Worm (Caenorhabditis elegans) whole organism, L4/young adult: ENCODE measurements around the gene cut-1.

Experiments used
- W03F9.2 ChIP-seq: fragments of 150-350 bp; optimal IDR thresholded peaks from 2 replicates; lab custom pipeline; 2014; ENCODE audit warnings: missing biosample characterization, missing genetic modification characterization
- dao-5 ChIP-seq: sonication (generic microtip); optimal IDR thresholded peaks from 2 replicates; lab custom pipeline; 2016; ENCODE audit warnings: missing genotype, missing genetic modification characterization, moderate library complexity, missing compliant biosample characterization
- him-1 ChIP-seq: sonication (generic microtip); optimal IDR thresholded peaks from 2 replicates; lab custom pipeline; 2016; ENCODE audit warnings: missing genotype, missing genetic modification reagents, missing genetic modification characterization, missing compliant biosample characterization

Gene cut-1

DNA sequence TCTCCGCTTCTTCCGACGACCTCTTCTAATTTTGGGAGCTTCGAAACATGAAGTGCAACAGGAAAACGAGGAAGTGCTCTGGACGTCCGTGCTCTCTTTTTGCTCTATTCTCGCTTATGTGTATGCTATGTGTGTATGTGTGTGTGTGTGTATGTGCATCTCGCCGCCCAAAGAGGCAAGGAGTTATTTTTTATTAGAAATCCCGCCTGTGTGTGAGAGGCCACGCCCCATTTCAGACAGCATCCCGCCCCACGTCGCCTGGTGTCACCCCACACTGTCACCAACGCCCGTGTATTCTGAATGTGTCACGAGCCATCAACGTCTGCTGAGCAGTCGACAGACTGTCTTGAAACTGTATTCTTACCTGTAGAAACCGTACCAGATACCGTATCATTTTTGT lies 13.4 kb upstream of the cut-1 start, which contains the start of gene T05B9.2:
T05B9.2 (plus strand) TSS at position 301 of the 400 bp plus-strand sequence.
- TF ChIP-seq dao-5 (tag; lab: Kevin White, UChicago) (no peak), him-1 (tag; lab: Kevin White, UChicago) (no peak), W03F9.2 (no peak)

DNA sequence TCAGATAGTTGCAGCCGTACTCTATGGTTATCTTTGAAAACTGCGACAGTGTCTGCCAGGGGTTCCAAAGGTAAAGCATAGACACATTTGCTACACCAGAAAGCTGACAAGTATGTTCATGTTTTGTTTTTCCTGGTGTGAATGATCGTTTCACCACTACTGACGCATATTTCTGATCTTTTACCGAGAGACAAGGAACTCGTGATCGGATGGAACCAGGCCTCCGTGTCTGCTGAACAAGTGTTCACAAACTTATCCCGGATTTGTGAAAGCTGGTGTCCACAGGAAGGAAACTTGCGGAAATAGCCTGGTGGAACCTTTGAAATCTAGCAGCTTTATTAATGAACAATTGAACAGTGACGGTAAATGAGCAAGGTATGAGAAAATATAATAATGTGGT lies 9.2 kb upstream of the cut-1 start:
- TF ChIP-seq him-1 (tag; lab: Kevin White, UChicago) = no peak
- no peak for TF ChIP-seq W03F9.2
- TF ChIP-seq dao-5 (tag; lab: Kevin White, UChicago) = no peak

DNA sequence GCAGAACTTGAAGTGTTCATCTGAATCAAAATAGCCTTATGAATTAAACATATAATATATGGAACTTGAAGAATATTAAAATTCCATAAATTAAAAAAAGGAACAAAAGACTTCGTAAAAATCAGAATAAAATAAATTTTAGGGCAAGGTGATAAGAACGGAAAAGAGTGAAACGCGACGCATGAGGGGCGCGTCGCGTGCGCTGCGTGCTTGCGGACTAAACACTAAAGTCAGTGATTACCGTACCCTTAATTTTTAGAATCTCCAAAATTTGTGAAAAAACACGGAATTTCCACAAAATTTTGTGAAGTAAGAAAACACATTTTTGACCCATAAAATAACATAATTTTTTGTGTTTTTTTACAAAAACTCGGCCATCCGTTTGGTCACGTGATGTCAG lies 7.7 kb upstream of the cut-1 start, which contains the start of gene T05B9.1:
T05B9.1 (minus strand) TSS at position 20 of the 400 bp plus-strand sequence.
- TF ChIP-seq W03F9.2 (no peak), dao-5 (tag; lab: Kevin White, UChicago) (no peak), him-1 (tag; lab: Kevin White, UChicago) (no peak)

DNA sequence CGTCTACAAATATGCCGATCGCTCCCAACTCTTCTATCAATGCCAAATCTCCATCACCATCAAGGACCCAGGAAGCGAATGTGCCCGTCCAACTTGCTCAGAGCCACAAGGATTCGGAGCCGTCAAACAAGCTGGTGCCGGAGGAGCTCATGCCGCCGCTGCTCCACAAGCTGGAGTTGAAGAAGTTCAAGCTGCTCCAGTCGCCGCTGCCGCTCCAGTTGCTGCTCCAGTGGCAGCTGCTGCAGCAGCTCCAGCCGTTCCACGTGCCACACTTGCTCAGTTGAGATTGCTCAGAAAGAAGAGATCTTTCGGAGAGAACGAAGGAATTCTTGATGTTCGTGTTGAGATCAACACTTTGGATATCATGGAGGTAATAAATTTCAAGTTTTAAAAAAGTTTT lies 1.9 kb downstream of the cut-1 start:
- TF ChIP-seq him-1 (tag; lab: Kevin White, UChicago) (no peak), dao-5 (tag; lab: Kevin White, UChicago) (no peak), W03F9.2 (no peak)

DNA sequence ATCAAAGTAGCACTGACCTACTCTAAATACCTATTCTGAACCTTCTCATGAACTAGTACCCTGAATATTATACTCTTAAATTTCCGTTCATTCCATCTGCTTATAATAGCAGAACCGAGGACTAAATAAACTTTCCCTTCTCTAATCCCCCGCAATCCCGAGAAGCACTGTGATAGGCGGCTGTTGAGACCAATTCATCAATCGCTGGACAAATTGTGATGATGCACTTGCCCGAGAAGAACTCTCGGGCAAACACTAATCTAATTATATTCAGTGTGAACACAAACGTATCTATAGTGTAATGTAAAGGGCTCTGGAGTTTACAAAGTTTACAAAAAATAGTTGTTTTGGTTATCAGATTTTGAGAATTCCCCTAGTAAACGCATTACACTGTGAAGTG lies 6.0 kb downstream of the cut-1 start:
- TF ChIP-seq W03F9.2 (no peak), him-1 (tag; lab: Kevin White, UChicago) (no peak), dao-5 (tag; lab: Kevin White, UChicago) (no peak)

DNA sequence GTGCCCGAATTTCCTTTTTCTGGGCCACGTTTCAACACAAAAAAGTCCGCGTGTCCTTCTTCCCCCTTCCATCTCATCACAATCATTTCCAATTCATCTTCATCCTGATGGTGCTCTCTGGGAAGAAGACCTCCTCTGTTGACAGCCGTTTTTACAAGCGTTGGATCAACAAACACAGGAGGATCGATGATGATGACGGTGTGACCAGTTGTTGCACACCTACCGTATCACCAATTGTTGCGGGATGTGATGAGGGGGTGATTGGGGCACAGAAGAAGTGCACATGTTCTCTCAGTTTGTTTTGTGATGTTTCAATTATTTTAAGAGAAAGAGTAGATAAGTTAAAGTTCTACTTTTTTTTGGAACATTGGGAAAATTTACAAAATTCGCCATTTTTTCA lies 6.6 kb downstream of the cut-1 start:
- no peak for TF ChIP-seq him-1 (tag; lab: Kevin White, UChicago)
- no peak for TF ChIP-seq dao-5 (tag; lab: Kevin White, UChicago)
- no peak for TF ChIP-seq W03F9.2

DNA sequence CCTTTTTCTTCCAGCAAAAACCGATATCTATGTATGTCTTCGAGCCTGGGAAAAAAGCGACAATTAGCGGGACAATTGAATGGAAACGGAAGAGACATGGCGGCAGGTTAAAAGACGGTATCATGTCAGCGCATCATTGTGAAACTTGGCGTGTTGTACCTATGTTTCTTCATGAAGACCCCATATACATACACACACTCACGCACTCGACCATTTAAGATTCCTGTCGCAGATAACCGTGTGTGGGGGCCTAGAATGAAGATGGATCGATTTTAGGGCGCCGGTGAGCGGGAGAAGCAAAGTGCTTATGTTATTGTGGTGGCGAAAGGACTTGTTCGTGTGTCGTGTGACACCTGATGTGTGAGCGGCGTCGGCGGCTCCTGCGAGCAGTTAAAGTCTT lies 8.0 kb downstream of the cut-1 start:
- no peak for TF ChIP-seq him-1 (tag; lab: Kevin White, UChicago)
- no peak for TF ChIP-seq dao-5 (tag; lab: Kevin White, UChicago)
- no peak for TF ChIP-seq W03F9.2

ce11 chrII:11279971-11280370 lies 11.0 kb downstream of the cut-1 start:
- TF ChIP-seq him-1 (tag; lab: Kevin White, UChicago) (no peak), W03F9.2 (no peak), dao-5 (tag; lab: Kevin White, UChicago) (no peak)

DNA sequence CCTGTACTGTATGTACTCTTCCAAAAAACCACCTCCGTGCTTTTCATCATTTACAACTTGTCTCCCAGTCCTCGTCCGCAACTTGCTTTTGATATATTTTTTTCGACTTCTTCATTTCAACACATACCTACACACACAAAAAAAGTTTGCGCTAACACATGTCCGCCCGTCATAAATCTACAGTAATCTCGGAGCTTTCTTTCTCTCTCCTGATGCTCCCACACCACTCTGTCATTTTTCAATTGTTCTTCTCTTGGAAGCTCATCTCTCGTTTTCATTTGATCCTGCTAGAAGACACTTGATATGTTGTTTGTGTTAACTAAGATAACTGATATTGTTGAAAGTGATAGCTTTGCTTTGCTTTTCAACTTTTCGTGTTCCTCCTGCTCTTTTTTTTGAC lies 12.3 kb downstream of the cut-1 start:
- TF ChIP-seq dao-5 (tag; lab: Kevin White, UChicago) (no peak), him-1 (tag; lab: Kevin White, UChicago) (no peak), W03F9.2 (no peak)

ce11 chrII:11281666-11282065 lies 12.7 kb downstream of the cut-1 start, which contains the start of gene unc-130:
TSS of gene unc-130 (plus strand) at chrII:11281966.
- TF ChIP-seq W03F9.2 (no peak), him-1 (tag; lab: Kevin White, UChicago) (no peak), dao-5 (tag; lab: Kevin White, UChicago) (no peak)

DNA sequence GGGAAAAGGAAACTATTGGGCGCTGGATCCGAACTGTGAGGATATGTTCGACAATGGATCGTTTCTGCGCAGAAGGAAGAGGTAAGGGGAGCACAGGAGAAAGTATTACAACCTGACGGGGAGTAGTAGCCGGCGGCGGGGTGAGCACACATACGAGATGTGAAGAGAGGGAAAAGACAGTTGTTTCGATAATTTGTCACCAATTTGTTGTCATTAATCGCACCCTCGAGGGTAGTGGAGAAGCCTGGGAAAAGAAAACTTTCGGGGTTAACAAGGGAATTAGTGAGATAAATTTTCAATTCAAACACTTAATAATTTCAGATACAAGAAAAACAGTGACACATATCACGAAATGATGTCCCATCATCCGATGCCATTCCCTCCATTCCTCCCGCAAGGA lies 14.1 kb downstream of the cut-1 start:
- TF ChIP-seq him-1 (tag; lab: Kevin White, UChicago) = no peak
- TF ChIP-seq W03F9.2 = no peak
- TF ChIP-seq dao-5 (tag; lab: Kevin White, UChicago) = no peak

DNA sequence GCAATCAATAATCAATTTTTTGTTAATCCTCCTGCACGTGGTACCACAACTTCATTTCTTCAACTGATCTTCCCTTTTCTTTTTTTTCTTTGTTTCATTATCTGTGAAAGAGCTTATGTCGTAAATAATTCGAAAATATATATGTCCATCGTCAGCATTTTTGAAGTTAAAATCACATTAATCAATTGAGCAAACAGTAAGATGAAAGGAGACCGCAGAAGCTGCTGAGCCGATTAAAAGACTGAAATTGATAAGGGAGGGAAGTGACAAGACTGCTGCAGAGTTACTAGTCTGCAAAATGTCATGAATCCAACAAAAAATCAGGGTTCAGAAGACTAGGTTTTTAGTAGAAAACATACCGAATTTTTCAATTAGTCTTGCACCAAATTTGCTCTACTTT lies 14.9 kb downstream of the cut-1 start:
- TF ChIP-seq dao-5 (tag; lab: Kevin White, UChicago) (no peak), him-1 (tag; lab: Kevin White, UChicago) (no peak), W03F9.2 (no peak)

- TF ChIP-seq him-1 (tag; lab: Kevin White, UChicago) (no peak), dao-5 (tag; lab: Kevin White, UChicago) (no peak), W03F9.2 (no peak)
Observed at ce11 chrII:11284701-11285100, 15.8 kb downstream of the cut-1 start.

- TF ChIP-seq him-1 (tag; lab: Kevin White, UChicago) (no peak), dao-5 (tag; lab: Kevin White, UChicago) (no peak), W03F9.2 (no peak)
Observed at ce11 chrII:11285282-11285933, 16.5 kb downstream of the cut-1 start.

ce11 chrII:11286445-11286844 lies 17.5 kb downstream of the cut-1 start:
- TF ChIP-seq him-1 (tag; lab: Kevin White, UChicago) (no peak), dao-5 (tag; lab: Kevin White, UChicago) (no peak), W03F9.2 (no peak)
